Fruit fly (Drosophila melanogaster): ENCODE results near the gene Prosbeta3.

Gene Prosbeta3

dm6 chr3R:9055119-9056105 is 49.4 kb upstream of the Prosbeta3 start (continued):
- TF ChIP-seq CG30403 (GFP tag; optimal IDR thresholded peaks at IDR 0.05) (peak; percentile 92), CG12071 (GFP tag; optimal IDR thresholded peaks at IDR 0.05) (peak; percentile 91), Nf-YA (GFP tag; IDR thresholded peaks at IDR 0.05) (no peak), Scr (GFP tag; IDR thresholded peaks at IDR 0.05; ENCODE audit: partially characterized antibody) (no peak), CG3847 (GFP tag; IDR thresholded peaks at IDR 0.05) (no peak), CG2889 (GFP tag; IDR thresholded peaks at IDR 0.05) (no peak), CG9609 (GFP tag; optimal IDR thresholded peaks at IDR 0.05) (peak; percentile 75), CG8944 (GFP tag; optimal IDR thresholded peaks at IDR 0.05) (peak; percentile 72), CG17328 (GFP tag; IDR thresholded peaks at IDR 0.05) (no peak), zen (tag; optimal IDR thresholded peaks at IDR 0.05) (peak; percentile 87), pros (GFP tag; optimal IDR thresholded peaks at IDR 0.05) (no peak), unc-4 (GFP tag; IDR thresholded peaks at IDR 0.05; ENCODE audit: partially characterized antibody) (no peak), CG34224 (GFP tag; IDR thresholded peaks at IDR 0.05; ENCODE audit: partially characterized antibody) (no peak), Adf1 (GFP tag; IDR thresholded peaks at IDR 0.05) (no peak), CG2199 (GFP tag; IDR thresholded peaks at IDR 0.05) (no peak), sob (GFP tag; IDR thresholded peaks at IDR 0.05) (no peak), E2f2 (GFP tag; IDR thresholded peaks at IDR 0.05) (no peak), disco-r (GFP tag; optimal IDR thresholded peaks at IDR 0.05) (peak; percentile 67), pho (GFP tag; optimal IDR thresholded peaks at IDR 0.05) (peak; percentile 72), amos (GFP tag; IDR thresholded peaks at IDR 0.05; ENCODE audit: partially characterized antibody) (no peak), odd (GFP tag; optimal IDR thresholded peaks at IDR 0.05) (peak; percentile 84), tio (GFP tag; optimal IDR thresholded peaks at IDR 0.05) (peak; percentile 89), bowl (GFP tag; IDR thresholded peaks at IDR 0.05) (no peak), CG2202 (tag; optimal IDR thresholded peaks at IDR 0.05) (peak; percentile 85), CHES-1-like (GFP tag; optimal IDR thresholded peaks at IDR 0.05) (peak; percentile 68), Mad (GFP tag; optimal IDR thresholded peaks at IDR 0.05) (peak; percentile 69), CG31365 (tag; optimal IDR thresholded peaks at IDR 0.05) (peak; percentile 77), dan (GFP tag; IDR thresholded peaks at IDR 0.05) (no peak), CG10959 (GFP tag; IDR thresholded peaks at IDR 0.05) (no peak), hbn (GFP tag; IDR thresholded peaks at IDR 0.05; ENCODE audit: partially characterized antibody) (no peak), CG2875 (GFP tag; optimal IDR thresholded peaks at IDR 0.05) (peak; percentile 79), org-1 (GFP tag; optimal IDR thresholded peaks at IDR 0.05) (peak; percentile 88), Ets97D (GFP tag; optimal IDR thresholded peaks at IDR 0.05) (peak; percentile 76), slou (GFP tag; optimal IDR thresholded peaks at IDR 0.05) (peak; percentile 58), bab2 (GFP tag; optimal IDR thresholded peaks at IDR 0.05) (peak; percentile 85), CG13287 (GFP tag; IDR thresholded peaks at IDR 0.05; ENCODE audit: partially characterized antibody) (no peak), lmd (GFP tag; IDR thresholded peaks at IDR 0.05) (no peak), CG15696 (tag; optimal IDR thresholded peaks at IDR 0.05) (peak; percentile 77), CG13775 (GFP tag; optimal IDR thresholded peaks at IDR 0.05) (peak; percentile 88), fd96Cb (tag; optimal IDR thresholded peaks at IDR 0.05) (peak; percentile 93), vvl (GFP tag; IDR thresholded peaks at IDR 0.05) (no peak), luna (GFP tag; optimal IDR thresholded peaks at IDR 0.05) (peak; percentile 61), Aef1 (GFP tag; IDR thresholded peaks at IDR 0.05) (no peak), gcm2 (GFP tag; optimal IDR thresholded peaks at IDR 0.05) (no peak), E2f1 (GFP tag; IDR thresholded peaks at IDR 0.05) (no peak), CG5180 (GFP tag; optimal IDR thresholded peaks at IDR 0.05) (peak; percentile 82), CG9797 (GFP tag; optimal IDR thresholded peaks at IDR 0.05) (peak; percentile 11), CG13624 (GFP tag; optimal IDR thresholded peaks at IDR 0.05) (peak; percentile 93), so (GFP tag; IDR thresholded peaks at IDR 0.05) (no peak)

Data from whole organism, embryonic.